Fruit fly (Drosophila melanogaster) S2 (cell line): ENCODE data around the gene CG1532.

Experiments
- CG8478 ChIP-seq: fragments of >200 bp; optimal IDR thresholded peaks from 2 replicates; lab custom pipeline; 2018
- CTCF ChIP-seq, 2 experiments: fragments of >200 bp; optimal IDR thresholded peaks; 2 replicates each; lab custom pipeline; 2018

DNA sequence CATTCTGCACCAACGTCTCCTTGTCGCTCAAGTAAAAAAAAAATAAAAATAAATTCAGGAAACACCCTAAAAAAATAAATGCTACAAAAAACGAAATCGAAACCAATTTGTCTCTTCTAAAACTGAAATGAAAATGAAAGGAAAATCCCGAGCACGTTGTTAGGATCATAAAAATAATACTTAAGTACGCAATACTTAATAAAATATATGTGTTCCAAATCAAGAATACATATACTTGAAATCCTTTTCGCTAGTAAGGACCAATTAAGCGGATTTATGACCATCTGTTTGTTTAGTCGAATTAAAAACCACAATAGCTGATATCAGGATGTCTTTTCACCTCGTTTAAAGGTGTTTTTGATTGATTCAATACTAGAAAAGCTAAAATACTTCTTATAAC lies 2.4 kb downstream of the CG1532 start, which contains the start of gene r-cup:
- no peak for TF ChIP-seq CTCF (optimal IDR thresholded peaks at IDR 0.05; lab: Kevin White, UChicago)
- TF ChIP-seq CG8478 (lab: Kevin White, UChicago): no peak
